Fruit fly (Drosophila melanogaster) whole organism, embryonic: ENCODE data around the gene CG3277.

Experiments
- Ada2b ChIP-seq: fragments of 200-800 bp; sonication (Bioruptor generic); IDR thresholded peaks from 2 replicates; pipeline ENCODE4 v1.3.6; 2022; ENCODE audit warnings: missing biosample characterization, missing genetic modification characterization
- B-H1 ChIP-seq: fragments of 200-800 bp; sonication (Bioruptor generic); IDR thresholded peaks from 3 replicates; pipeline ENCODE4 v1.3.6; 2022; ENCODE audit warnings: missing biosample characterization, missing genetic modification characterization
- CG1024 ChIP-seq: fragments of 200-800 bp; sonication (Bioruptor generic); IDR thresholded peaks from 2 replicates; pipeline ENCODE4 v1.3.6; 2022; ENCODE audit warnings: missing biosample characterization, missing genetic modification characterization
- CG10543 ChIP-seq: fragments of 200-800 bp; sonication (Bioruptor generic); optimal IDR thresholded peaks from 3 replicates; lab custom pipeline; 2017; ENCODE audit warnings: missing biosample characterization, mild to moderate bottlenecking, missing genetic modification characterization, moderate library complexity
- CG10979 ChIP-seq: fragments of 200-800 bp; sonication (Bioruptor generic); optimal IDR thresholded peaks from 2 replicates; lab custom pipeline; 2018; ENCODE audit warnings: missing biosample characterization, mild to moderate bottlenecking, missing genetic modification characterization, moderate library complexity
- CG11085 ChIP-seq: fragments of 200-800 bp; sonication (Bioruptor generic); IDR thresholded peaks from 2 replicates; pipeline ENCODE4 v1.3.6; 2022; ENCODE audit warnings: missing biosample characterization, missing genetic modification characterization
- CG11723 ChIP-seq: fragments of 200-800 bp; sonication (Bioruptor generic); optimal IDR thresholded peaks from 2 replicates; lab custom pipeline; 2017; ENCODE audit warnings: missing biosample characterization, mild to moderate bottlenecking, missing genetic modification characterization
- CG13894 ChIP-seq: fragments of 200-800 bp; sonication (Bioruptor generic); optimal IDR thresholded peaks from 3 replicates; lab custom pipeline; 2018; ENCODE audit warnings: missing biosample characterization, mild to moderate bottlenecking, missing genetic modification characterization, moderate library complexity
- CG14441 ChIP-seq: fragments of 200-800 bp; sonication (Bioruptor generic); IDR thresholded peaks from 2 replicates; pipeline ENCODE4 v1.3.6; 2022; ENCODE audit warnings: missing biosample characterization, missing genetic modification characterization
- CG14860 ChIP-seq: fragments of 200-800 bp; sonication (Bioruptor generic); IDR thresholded peaks from 3 replicates; pipeline ENCODE4 v1.3.6; 2022; ENCODE audit warnings: missing biosample characterization, missing genetic modification characterization; ENCODE audit not compliant: partially characterized antibody
- CG15269 ChIP-seq: fragments of 200-800 bp; sonication (Bioruptor generic); optimal IDR thresholded peaks from 2 replicates; lab custom pipeline; 2018; ENCODE audit warnings: missing biosample characterization, mild to moderate bottlenecking, missing genetic modification characterization, moderate library complexity
- CG2199 ChIP-seq: fragments of 200-800 bp; sonication (Bioruptor generic); IDR thresholded peaks from 3 replicates; pipeline ENCODE4 v1.3.6; 2022; ENCODE audit warnings: missing biosample characterization, missing genetic modification characterization
- CG31441 ChIP-seq: fragments of 200-800 bp; sonication (Bioruptor generic); IDR thresholded peaks from 2 replicates; pipeline ENCODE4 v1.3.6; 2022; ENCODE audit warnings: missing biosample characterization, missing genetic modification characterization
- CG43689 ChIP-seq: fragments of 200-800 bp; sonication (Bioruptor generic); IDR thresholded peaks from 2 replicates; pipeline ENCODE4 v1.3.6; 2022; ENCODE audit warnings: missing biosample characterization, missing genetic modification characterization
- CG4404 ChIP-seq: fragments of 200-800 bp; sonication (Bioruptor generic); IDR thresholded peaks from 2 replicates; pipeline ENCODE4 v1.3.6; 2022; ENCODE audit warnings: missing biosample characterization, missing genetic modification characterization
- CG7271 ChIP-seq: fragments of 200-800 bp; sonication (Bioruptor generic); optimal IDR thresholded peaks from 2 replicates; lab custom pipeline; 2018; ENCODE audit warnings: missing biosample characterization, mild to moderate bottlenecking, missing genetic modification characterization, moderate library complexity
- CG8924 ChIP-seq: fragments of 200-800 bp; optimal IDR thresholded peaks from 3 replicates; lab custom pipeline; 2019; ENCODE audit warnings: missing biosample characterization, mild to moderate bottlenecking, missing genetic modification characterization, moderate library complexity
- CrebB ChIP-seq: fragments of 200-800 bp; sonication (Bioruptor generic); optimal IDR thresholded peaks from 3 replicates; lab custom pipeline; 2018; ENCODE audit warnings: missing biosample characterization, mild to moderate bottlenecking, missing genetic modification characterization
- Dfd ChIP-seq, 2 experiments: fragments of >200 bp; optimal IDR thresholded peaks; 2 replicates each; lab custom pipeline; 2017; ENCODE audit warnings: missing biosample characterization in 2 of 2, missing genetic modification characterization in 2 of 2
- Dref ChIP-seq: fragments of 200-800 bp; sonication (Bioruptor generic); IDR thresholded peaks from 2 replicates; pipeline ENCODE4 v1.3.6; 2022; ENCODE audit warnings: missing biosample characterization, missing genetic modification characterization
- Drgx ChIP-seq: fragments of 200-800 bp; sonication (Bioruptor generic); IDR thresholded peaks from 2 replicates; pipeline ENCODE4 v1.3.6; 2022; ENCODE audit warnings: missing biosample characterization, missing genetic modification characterization
- Hmr ChIP-seq: fragments of 200-800 bp; sonication (Bioruptor generic); optimal IDR thresholded peaks from 3 replicates; lab custom pipeline; 2017; ENCODE audit warnings: mild to moderate bottlenecking, missing biosample characterization, missing genetic modification reagents, missing genetic modification characterization
- Hr78 ChIP-seq, 2 experiments: fragments of 200-800 bp in 1 of 2; fragments of >200 bp in 1 of 2; sonication (Bioruptor generic) in 1 of 2; optimal IDR thresholded peaks; 2 replicates each; lab custom pipeline; 2017 to 2019; ENCODE audit warnings: missing biosample characterization in 2 of 2, missing genetic modification characterization in 2 of 2, mild to moderate bottlenecking in 1 of 2, moderate library complexity in 1 of 2
- MBD-R2 ChIP-seq: fragments of 200-800 bp; sonication (Bioruptor generic); IDR thresholded peaks from 2 replicates; pipeline ENCODE4 v1.3.6; 2022; ENCODE audit warnings: missing biosample characterization, missing genetic modification characterization
- Myb ChIP-seq: fragments of 200-800 bp; sonication (Bioruptor generic); optimal IDR thresholded peaks from 2 replicates; lab custom pipeline; 2016; ENCODE audit warnings: missing biosample characterization, missing genetic modification characterization
- Nf-YC ChIP-seq: fragments of 200-800 bp; optimal IDR thresholded peaks from 3 replicates; lab custom pipeline; 2019; ENCODE audit warnings: missing biosample characterization, mild to moderate bottlenecking, missing genetic modification characterization, moderate library complexity
- Tbp ChIP-seq: fragments of >200 bp; optimal IDR thresholded peaks from 2 replicates; lab custom pipeline; 2018; ENCODE audit warnings: missing biosample characterization, missing genetic modification characterization
- ap ChIP-seq: fragments of 200-800 bp; sonication (Bioruptor generic); IDR thresholded peaks from 2 replicates; pipeline ENCODE4 v1.3.6; 2022; ENCODE audit warnings: missing biosample characterization, missing genetic modification characterization
- btn ChIP-seq: fragments of 200-800 bp; sonication (Bioruptor generic); optimal IDR thresholded peaks from 2 replicates; lab custom pipeline; 2016; ENCODE audit warnings: missing biosample characterization, missing genetic modification characterization
- cad ChIP-seq: fragments of >200 bp; optimal IDR thresholded peaks from 2 replicates; lab custom pipeline; 2017; ENCODE audit warnings: missing biosample characterization, missing genetic modification characterization
- chm ChIP-seq: fragments of 200-800 bp; sonication (Bioruptor generic); IDR thresholded peaks from 2 replicates; pipeline ENCODE4 v1.3.6; 2022; ENCODE audit warnings: missing biosample characterization, missing genetic modification characterization
- chn ChIP-seq: fragments of 200-800 bp; sonication (Bioruptor generic); optimal IDR thresholded peaks from 2 replicates; lab custom pipeline; 2016; ENCODE audit warnings: missing biosample characterization, missing genetic modification characterization
- danr ChIP-seq: fragments of 200-800 bp; sonication (Bioruptor generic); IDR thresholded peaks from 2 replicates; pipeline ENCODE4 v1.3.6; 2022; ENCODE audit warnings: missing biosample characterization, missing genetic modification characterization
- gcm ChIP-seq: fragments of 200-800 bp; sonication (Bioruptor generic); optimal IDR thresholded peaks from 2 replicates; lab custom pipeline; 2019; ENCODE audit warnings: missing biosample characterization, mild to moderate bottlenecking, missing genetic modification characterization, moderate library complexity
- grn ChIP-seq: fragments of 200-800 bp; sonication (Bioruptor generic); optimal IDR thresholded peaks from 3 replicates; lab custom pipeline; 2017; ENCODE audit warnings: missing biosample characterization, missing genetic modification characterization
- hkb ChIP-seq, 2 experiments: fragments of 200-800 bp in 1 of 2; fragments of >200 bp in 1 of 2; sonication (Bioruptor generic) in 1 of 2; IDR thresholded peaks in 1 of 2; optimal IDR thresholded peaks in 1 of 2; 2 replicates each; pipeline versions ENCODE4 v1.3.6 to Lab custom; 2017 to 2022; ENCODE audit warnings: missing biosample characterization in 1 of 2, missing genetic modification characterization in 1 of 2
- lbe ChIP-seq: fragments of 200-800 bp; sonication (Bioruptor generic); optimal IDR thresholded peaks from 2 replicates; lab custom pipeline; 2016; ENCODE audit warnings: missing biosample characterization, mild to moderate bottlenecking, missing genetic modification characterization
- nmo ChIP-seq: fragments of 200-800 bp; sonication (Bioruptor generic); optimal IDR thresholded peaks from 2 replicates; lab custom pipeline; 2018; ENCODE audit warnings: missing biosample characterization, mild to moderate bottlenecking, missing genetic modification characterization, moderate library complexity
- pb ChIP-seq: fragments of 200-800 bp; sonication (Bioruptor generic); optimal IDR thresholded peaks from 3 replicates; lab custom pipeline; 2016; ENCODE audit warnings: missing biosample characterization, missing genetic modification characterization
- sd ChIP-seq: fragments of 200-800 bp; sonication (Bioruptor generic); optimal IDR thresholded peaks from 3 replicates; lab custom pipeline; 2018; ENCODE audit warnings: missing biosample characterization, mild to moderate bottlenecking, missing genetic modification characterization, moderate library complexity
- shn ChIP-seq: fragments of 200-800 bp; sonication (Bioruptor generic); optimal IDR thresholded peaks from 3 replicates; lab custom pipeline; 2016; ENCODE audit warnings: missing biosample characterization, missing genetic modification characterization
- zen2 ChIP-seq: fragments of 200-800 bp; sonication (Bioruptor generic); IDR thresholded peaks from 3 replicates; pipeline ENCODE4 v1.3.6; 2022; ENCODE audit warnings: missing biosample characterization, missing genetic modification characterization; ENCODE audit not compliant: partially characterized antibody

The CG3277 gene

DNA sequence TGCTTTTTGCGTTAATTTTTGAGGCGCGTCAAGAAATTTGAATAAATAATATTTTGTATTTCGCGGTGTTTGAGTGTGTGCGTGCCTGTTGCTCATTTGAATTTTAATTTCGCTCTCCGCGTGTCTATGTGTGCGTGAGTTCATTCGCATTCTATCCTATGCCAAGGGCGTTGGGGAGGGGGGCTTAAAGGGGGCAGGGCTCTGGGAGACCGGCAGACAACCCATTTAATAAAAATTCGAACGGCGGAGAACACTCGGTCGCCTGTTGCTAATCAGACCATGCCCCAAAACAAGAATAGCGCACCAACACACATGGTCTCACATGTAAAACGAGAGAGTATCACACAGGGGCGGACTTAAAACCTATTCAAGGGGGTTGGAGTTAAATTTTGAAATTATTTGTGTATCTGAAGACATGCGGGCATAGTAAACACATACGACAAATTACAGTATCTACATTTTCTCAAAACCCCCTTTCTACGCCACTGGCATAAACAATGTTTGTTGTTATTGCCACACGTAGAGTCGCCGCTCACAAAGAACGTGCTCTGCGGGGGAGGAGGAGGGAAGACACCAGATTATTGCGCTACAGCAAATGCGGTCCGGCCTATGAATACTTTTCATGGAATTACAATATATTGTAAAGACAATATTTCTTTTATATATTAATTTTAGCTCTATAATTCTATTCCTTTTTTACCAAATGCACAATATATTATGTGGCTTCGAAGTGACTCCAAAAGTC is 2.0 kb upstream of the CG3277 start (continued):
- TF ChIP-seq Dref (GFP tag; lab: Robert Waterston, UW) = peak; percentile 58
- TF ChIP-seq Nf-YC (tag; lab: Kevin White, UChicago) = peak; percentile 94
- peak; percentile 99 for TF ChIP-seq Drgx (GFP tag; lab: Robert Waterston, UW)
- peak; percentile 100 for TF ChIP-seq nmo
- peak; percentile 99 for TF ChIP-seq CG10979
- peak; percentile 97 for TF ChIP-seq CG7271
- peak; percentile 100 for TF ChIP-seq CG10543 (GFP tag; lab: Kevin White, UChicago)
- no peak for TF ChIP-seq Tbp (GFP tag; lab: Kevin White, UChicago)
- TF ChIP-seq danr = peak; percentile 98
- TF ChIP-seq cad (GFP tag; lab: Kevin White, UChicago) = no peak
- peak; percentile 99 for TF ChIP-seq shn (GFP tag; lab: Kevin White, UChicago)
- peak; percentile 100 for TF ChIP-seq pb
- TF ChIP-seq CG4404 (GFP tag; lab: Robert Waterston, UW) = peak; percentile 99
- TF ChIP-seq grn (GFP tag; lab: Kevin White, UChicago) = peak; percentile 94
- TF ChIP-seq CG13894 (tag; lab: Kevin White, UChicago) = peak; percentile 100
- peak; percentile 99 for TF ChIP-seq sd (tag; lab: Kevin White, UChicago)
- peak; percentile 100 for TF ChIP-seq CrebB
- peak; percentile 99 for TF ChIP-seq btn
- peak; percentile 100 for TF ChIP-seq MBD-R2 (GFP tag; lab: Robert Waterston, UW)
- peak; percentile 99 for TF ChIP-seq Ada2b (GFP tag; lab: Robert Waterston, UW)
- peak; percentile 99 for TF ChIP-seq B-H1
- peak; percentile 100 for TF ChIP-seq CG8924
- peak; percentile 99 for TF ChIP-seq CG2199
- peak; percentile 99 for TF ChIP-seq CG11085
- peak; percentile 100 for TF ChIP-seq chm (GFP tag; lab: Robert Waterston, UW)
- peak in 1 of 2 experiments; percentile 75 for TF ChIP-seq Dfd (GFP tag; optimal IDR thresholded peaks at IDR 0.05; lab: Kevin White, UChicago)
- peak; percentile 99 for TF ChIP-seq lbe
- peak; percentile 99 for TF ChIP-seq CG31441 (GFP tag; lab: Robert Waterston, UW)
- peak; percentile 97 for TF ChIP-seq Myb (GFP tag; lab: Kevin White, UChicago)
- peak; percentile 100 for TF ChIP-seq CG11723 (GFP tag; lab: Kevin White, UChicago)
- TF ChIP-seq Hr78 (GFP tag; optimal IDR thresholded peaks at IDR 0.05; lab: Kevin White, UChicago) = peak in 1 of 2 experiments; percentile 94
- peak; percentile 99 for TF ChIP-seq CG14441 (GFP tag; lab: Robert Waterston, UW)
- TF ChIP-seq Hmr = peak; percentile 100
- TF ChIP-seq gcm (GFP tag; lab: Kevin White, UChicago) = peak; percentile 100
- TF ChIP-seq ap (GFP tag; lab: Robert Waterston, UW) = peak; percentile 94
- no peak for TF ChIP-seq zen2
- no peak for TF ChIP-seq CG14860
- TF ChIP-seq CG15269 (tag; lab: Kevin White, UChicago) = peak; percentile 100
- TF ChIP-seq CG1024 (GFP tag; lab: Robert Waterston, UW) = peak; percentile 95
- peak; percentile 96 for TF ChIP-seq CG43689
- TF ChIP-seq hkb (optimal IDR thresholded peaks at IDR 0.05; lab: Kevin White, UChicago) = peak; percentile 61
- peak; percentile 99 for TF ChIP-seq hkb (GFP tag; IDR thresholded peaks at IDR 0.05; lab: Robert Waterston, UW)
- peak; percentile 100 for TF ChIP-seq chn
- TF ChIP-seq, all 482 proteins: peak for 452
